Fruit fly (Drosophila melanogaster) whole organism, wandering third instar larva: ENCODE measurements around the gene CG4098.
A peak's percentile ranks its signal among the peaks of the same experiment; 100 is the strongest.

Experiments used
- CrebA ChIP-seq: fragments of 200-800 bp; sonication (Bioruptor generic); optimal IDR thresholded peaks from 2 replicates; lab custom pipeline; 2016; ENCODE audit warnings: missing biosample characterization, mild to moderate bottlenecking, missing genetic modification characterization, borderline replicate concordance
- Dfd ChIP-seq: fragments of >200 bp; optimal IDR thresholded peaks from 2 replicates; lab custom pipeline; 2017; ENCODE audit warnings: missing biosample characterization, missing genetic modification characterization
- Hnf4 ChIP-seq: fragments of 200-800 bp; sonication (Bioruptor generic); optimal IDR thresholded peaks from 2 replicates; lab custom pipeline; 2016; ENCODE audit warnings: missing biosample characterization, mild to moderate bottlenecking, missing genetic modification characterization
- Jra ChIP-seq: sonication (Bioruptor generic); optimal IDR thresholded peaks from 2 replicates; lab custom pipeline; 2016; ENCODE audit warnings: missing biosample characterization, missing genetic modification characterization
- Vsx2 ChIP-seq: fragments of 200-300, 225-300 bp; sonication (Bioruptor generic); optimal IDR thresholded peaks from 2 replicates; lab custom pipeline; 2018; ENCODE audit warnings: missing biosample characterization, missing genetic modification characterization; ENCODE audit not compliant: partially characterized antibody
- br ChIP-seq: fragments of 200-800 bp; sonication (Bioruptor generic); optimal IDR thresholded peaks from 2 replicates; lab custom pipeline; 2016; ENCODE audit warnings: missing biosample characterization, missing genetic modification characterization
- brk ChIP-seq: fragments of 200-800 bp; sonication (Bioruptor generic); optimal IDR thresholded peaks from 2 replicates; lab custom pipeline; 2016; ENCODE audit warnings: missing biosample characterization, mild to moderate bottlenecking, missing genetic modification characterization
- foxo ChIP-seq, 2 experiments: fragments of 200-800 bp; sonication (Bioruptor generic); optimal IDR thresholded peaks; 2 replicates in 1 of 2; 3 replicates in 1 of 2; lab custom pipeline; 2016 to 2017; ENCODE audit warnings: missing biosample characterization in 2 of 2, missing genetic modification characterization in 2 of 2
- h ChIP-seq: fragments of 200-800 bp; sonication (Bioruptor generic); optimal IDR thresholded peaks from 3 replicates; lab custom pipeline; 2016; ENCODE audit warnings: missing biosample characterization, mild to moderate bottlenecking, missing genetic modification characterization
- rgr ChIP-seq: fragments of 200-800 bp; sonication (Bioruptor generic); optimal IDR thresholded peaks from 3 replicates; lab custom pipeline; 2016; ENCODE audit warnings: missing biosample characterization, mild to moderate bottlenecking, missing genetic modification characterization
- sage ChIP-seq: fragments of 200-800 bp; sonication (Bioruptor generic); optimal IDR thresholded peaks from 2 replicates; lab custom pipeline; 2016; ENCODE audit warnings: missing biosample characterization, mild to moderate bottlenecking, missing genetic modification characterization
- sv ChIP-seq: fragments of 200-800 bp; sonication (Bioruptor generic); optimal IDR thresholded peaks from 3 replicates; lab custom pipeline; 2016; ENCODE audit warnings: missing biosample characterization, missing genetic modification characterization

CG4098 gene

DNA sequence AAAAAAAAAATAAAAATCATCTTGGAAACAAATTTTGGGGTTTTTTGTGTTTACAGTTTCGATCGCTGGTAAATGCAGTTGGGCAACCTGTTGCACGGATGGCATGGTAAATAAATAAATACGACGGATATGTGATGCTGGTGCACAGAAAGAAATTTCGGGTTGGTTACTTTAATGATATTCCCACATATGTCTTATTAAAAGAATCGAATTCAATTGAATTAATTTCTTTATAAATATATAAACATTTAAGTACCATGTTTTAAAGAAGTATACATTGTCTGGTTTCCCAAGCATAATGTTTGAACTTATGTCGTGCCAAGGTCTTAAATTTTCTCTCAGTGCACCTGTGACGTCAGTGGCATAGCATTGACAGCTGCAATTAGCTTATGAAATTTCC lies 41.7 kb downstream of the CG4098 start:
- TF ChIP-seq sv (GFP tag; lab: Kevin White, UChicago): peak; percentile 14
- no peak for TF ChIP-seq Dfd
- no peak for TF ChIP-seq h
- TF ChIP-seq CrebA (GFP tag; lab: Kevin White, UChicago): no peak

DNA sequence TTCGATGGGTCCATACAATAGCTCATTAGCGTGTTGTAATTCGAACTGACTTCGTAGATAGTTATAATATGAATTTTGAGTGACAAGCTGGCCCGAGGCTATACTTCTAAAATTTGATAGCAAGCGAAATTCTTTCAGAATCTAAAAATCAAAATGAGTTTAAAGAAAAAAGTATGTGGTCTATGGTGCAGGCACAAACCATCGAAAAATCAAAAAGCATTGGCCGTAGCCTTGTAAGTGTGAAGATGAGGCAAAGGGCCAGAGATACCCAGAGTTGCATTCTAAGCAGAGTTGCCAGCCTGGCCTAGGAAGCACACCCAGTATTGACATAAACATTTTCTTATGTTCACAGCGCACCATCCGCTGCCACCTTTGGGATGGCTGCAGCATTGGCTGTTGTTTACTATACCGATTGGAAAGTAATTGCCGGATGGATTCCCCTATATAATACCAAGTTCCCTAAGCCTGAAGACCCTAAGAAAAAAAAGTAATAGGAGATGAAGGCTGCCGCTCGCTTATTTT lies 42.4 kb downstream of the CG4098 start, which contains the start of gene UQCR-6.4L:
UQCR-6.4L (plus strand) TSS at position 51 of the 522 bp plus-strand sequence.
- TF ChIP-seq brk (GFP tag; lab: Kevin White, UChicago): no peak

DNA sequence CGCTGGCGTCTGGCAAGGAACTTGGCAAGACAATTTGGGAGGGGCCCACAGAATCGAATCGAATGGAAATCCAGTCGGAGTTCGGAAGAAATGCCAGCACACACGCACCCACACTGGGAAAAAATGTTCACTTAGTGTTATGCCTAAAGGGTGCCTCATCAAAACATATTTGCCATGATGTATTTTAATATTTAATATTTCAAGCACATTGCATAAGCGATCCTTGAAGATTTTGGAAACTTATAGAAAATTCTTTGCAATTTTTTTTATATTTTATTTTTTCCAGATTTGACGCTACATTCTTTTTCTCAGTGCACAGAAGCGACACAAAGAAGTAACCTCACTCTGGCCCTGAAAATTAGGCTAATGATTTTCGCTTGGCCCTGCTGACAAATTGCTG lies 43.1 kb downstream of the CG4098 start:
- no peak for TF ChIP-seq sage (GFP tag; lab: Kevin White, UChicago)
- no peak for TF ChIP-seq Hnf4 (GFP tag; lab: Kevin White, UChicago)
- TF ChIP-seq Jra (GFP tag; lab: Kevin White, UChicago): no peak
- no peak for TF ChIP-seq rgr (GFP tag; lab: Kevin White, UChicago)
- TF ChIP-seq Vsx2: no peak

DNA sequence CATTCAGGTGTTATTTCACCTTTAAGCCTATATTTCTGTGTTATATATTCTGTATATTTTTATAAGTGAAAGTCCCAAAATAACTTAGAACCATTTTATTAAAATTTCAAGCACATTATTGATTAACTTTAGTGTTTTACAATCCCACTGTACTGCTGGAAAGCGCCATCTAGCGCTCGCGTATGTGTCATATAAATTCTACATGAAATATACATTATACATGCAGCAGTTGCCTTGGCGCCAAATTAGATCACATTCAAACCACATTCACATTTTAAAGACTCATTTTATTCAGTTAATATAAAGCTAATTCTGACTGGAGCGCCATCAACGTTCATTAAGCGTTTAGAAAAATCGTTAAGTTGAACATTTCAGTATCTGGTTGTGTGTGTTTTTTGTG lies 45.8 kb downstream of the CG4098 start:
- TF ChIP-seq br (GFP tag; lab: Kevin White, UChicago) (no peak), foxo (GFP tag; optimal IDR thresholded peaks at IDR 0.05; lab: Kevin White, UChicago) (peak in 1 of 2 experiments; percentile 4)
- TF ChIP-seq, all 38 proteins: peak for 1
